Worm (Caenorhabditis elegans) whole organism, L4/young adult: ENCODE results near the gene srlf-9.

Experiments used
- W03F9.2 ChIP-seq: fragments of 150-350 bp; optimal IDR thresholded peaks from 2 replicates; lab custom pipeline; 2014; ENCODE audit warnings: missing biosample characterization, missing genetic modification characterization
- dao-5 ChIP-seq: sonication (generic microtip); optimal IDR thresholded peaks from 2 replicates; lab custom pipeline; 2016; ENCODE audit warnings: missing genotype, missing genetic modification characterization, moderate library complexity, missing compliant biosample characterization
- him-1 ChIP-seq: sonication (generic microtip); optimal IDR thresholded peaks from 2 replicates; lab custom pipeline; 2016; ENCODE audit warnings: missing genotype, missing genetic modification reagents, missing genetic modification characterization, missing compliant biosample characterization

DNA sequence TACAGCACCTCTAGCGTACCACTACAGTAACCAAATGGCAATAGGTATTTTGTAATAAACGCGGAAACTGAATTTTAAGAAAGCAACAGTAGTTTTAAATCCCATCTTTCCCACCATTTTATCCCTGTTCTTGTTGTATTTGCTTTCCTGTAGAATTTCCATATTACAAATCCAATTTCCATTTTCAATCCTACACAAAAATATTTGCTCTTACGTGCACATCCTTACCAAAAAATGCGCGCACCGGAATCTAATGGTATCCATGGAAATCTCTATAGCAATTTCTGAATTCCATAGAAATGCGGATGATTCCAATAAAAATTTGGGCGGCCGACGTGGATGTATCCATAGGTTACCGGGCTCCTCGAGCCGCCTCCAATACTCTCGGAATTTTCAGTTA is 28.6 kb upstream of the srlf-9 start, which contains the start of gene trf-1:
- TF ChIP-seq him-1 (no peak), W03F9.2 (tag; lab: Kevin White, UChicago) (no peak), dao-5 (tag; lab: Kevin White, UChicago) (no peak)
